Fruit fly (Drosophila melanogaster) whole organism, embryonic: ENCODE measurements around the gene alpha-Est8.

Source experiments
- C15 ChIP-seq: fragments of 200-800 bp; sonication (Bioruptor generic); IDR thresholded peaks from 3 replicates; pipeline ENCODE4 v1.3.6; 2022; ENCODE audit warnings: missing biosample characterization, missing genetic modification characterization
- CG12219 ChIP-seq: fragments of 200-800 bp; sonication (Bioruptor generic); optimal IDR thresholded peaks from 3 replicates; lab custom pipeline; 2018; ENCODE audit warnings: missing biosample characterization, mild to moderate bottlenecking, missing genetic modification characterization
- CG12942 ChIP-seq: fragments of 200-800 bp; sonication (Bioruptor generic); optimal IDR thresholded peaks from 3 replicates; lab custom pipeline; 2016; ENCODE audit warnings: missing biosample characterization, missing genetic modification characterization
- CG14710 ChIP-seq: fragments of 200-800 bp; sonication (Bioruptor generic); optimal IDR thresholded peaks from 3 replicates; lab custom pipeline; 2019; ENCODE audit warnings: missing biosample characterization, mild to moderate bottlenecking, missing genetic modification characterization, moderate library complexity
- CG15696 ChIP-seq: fragments of 200-800 bp; sonication (Bioruptor generic); optimal IDR thresholded peaks from 2 replicates; lab custom pipeline; 2019; ENCODE audit warnings: missing biosample characterization, mild to moderate bottlenecking, missing genetic modification characterization, moderate library complexity
- CG17186 ChIP-seq: fragments of 200-800 bp; sonication (Bioruptor generic); optimal IDR thresholded peaks from 3 replicates; lab custom pipeline; 2017; ENCODE audit warnings: missing biosample characterization, missing genetic modification reagents, missing genetic modification characterization
- CG17912 ChIP-seq: fragments of 200-800 bp; sonication (Bioruptor generic); optimal IDR thresholded peaks from 2 replicates; lab custom pipeline; 2018; ENCODE audit warnings: missing biosample characterization, mild to moderate bottlenecking, missing genetic modification characterization
- CG18011 ChIP-seq: fragments of 200-800 bp; sonication (Bioruptor generic); optimal IDR thresholded peaks from 2 replicates; lab custom pipeline; 2017; ENCODE audit warnings: missing biosample characterization, missing genetic modification characterization, mild to moderate bottlenecking, moderate library complexity, missing genotype
- CG1832 ChIP-seq: fragments of 200-800 bp; sonication (Bioruptor generic); optimal IDR thresholded peaks from 2 replicates; lab custom pipeline; 2017; ENCODE audit warnings: missing biosample characterization, mild to moderate bottlenecking, missing genetic modification characterization, inconsistent platforms
- CG18599 ChIP-seq: fragments of 200-800 bp; sonication (Bioruptor generic); optimal IDR thresholded peaks from 3 replicates; lab custom pipeline; 2017; ENCODE audit warnings: missing biosample characterization, missing genetic modification characterization, mild to moderate bottlenecking, moderate library complexity, missing genetic modification reagents
- CG2120 ChIP-seq: fragments of 200-800 bp; sonication (Bioruptor generic); optimal IDR thresholded peaks from 3 replicates; lab custom pipeline; 2016; ENCODE audit warnings: missing biosample characterization, missing genetic modification characterization
- CG34422 ChIP-seq: fragments of 200-800 bp; sonication (Bioruptor generic); IDR thresholded peaks from 3 replicates; pipeline ENCODE4 v1.3.6; 2022; ENCODE audit warnings: missing biosample characterization, missing genetic modification characterization
- CG43689 ChIP-seq: fragments of 200-800 bp; sonication (Bioruptor generic); IDR thresholded peaks from 2 replicates; pipeline ENCODE4 v1.3.6; 2022; ENCODE audit warnings: missing biosample characterization, missing genetic modification characterization
- CG4424 ChIP-seq: fragments of 200-800 bp; sonication (Bioruptor generic); optimal IDR thresholded peaks from 3 replicates; lab custom pipeline; 2016; ENCODE audit warnings: missing biosample characterization, missing genetic modification characterization
- CG4820 ChIP-seq: fragments of 200-800 bp; sonication (Bioruptor generic); optimal IDR thresholded peaks from 3 replicates; lab custom pipeline; 2016; ENCODE audit warnings: missing biosample characterization, missing genetic modification characterization
- CG5245 ChIP-seq: fragments of 200-800 bp; sonication (Bioruptor generic); optimal IDR thresholded peaks from 3 replicates; lab custom pipeline; 2016; ENCODE audit warnings: missing biosample characterization, missing genetic modification characterization
- CG5953 ChIP-seq: fragments of 200-800 bp; sonication (Bioruptor generic); IDR thresholded peaks from 2 replicates; pipeline ENCODE4 v1.3.6; 2022; ENCODE audit warnings: missing biosample characterization, missing genetic modification characterization
- CG7271 ChIP-seq: fragments of 200-800 bp; sonication (Bioruptor generic); optimal IDR thresholded peaks from 2 replicates; lab custom pipeline; 2018; ENCODE audit warnings: missing biosample characterization, mild to moderate bottlenecking, missing genetic modification characterization, moderate library complexity
- CG8281 ChIP-seq: fragments of 200-800 bp; sonication (Bioruptor generic); optimal IDR thresholded peaks from 2 replicates; lab custom pipeline; 2018; ENCODE audit warnings: missing biosample characterization, mild to moderate bottlenecking, missing genetic modification characterization, moderate library complexity
- Dbx ChIP-seq: fragments of 200-800 bp; sonication (Bioruptor generic); IDR thresholded peaks from 3 replicates; pipeline ENCODE4 v1.3.6; 2022; ENCODE audit warnings: missing biosample characterization, missing genetic modification characterization
- Dek ChIP-seq: fragments of 200-800 bp; sonication (Bioruptor generic); optimal IDR thresholded peaks from 3 replicates; lab custom pipeline; 2019; ENCODE audit warnings: missing biosample characterization, mild to moderate bottlenecking, missing genetic modification characterization, moderate library complexity
- E2f2 ChIP-seq: fragments of 200-800 bp; sonication (Bioruptor generic); IDR thresholded peaks from 2 replicates; pipeline ENCODE4 v1.3.6; 2022; ENCODE audit warnings: missing biosample characterization, missing genetic modification characterization
- Eip74EF ChIP-seq, 2 experiments: fragments of 200-800 bp in 1 of 2; fragments of >200 bp in 1 of 2; sonication (Bioruptor generic) in 1 of 2; optimal IDR thresholded peaks; 2 replicates each; lab custom pipeline; 2017 to 2019; ENCODE audit warnings: missing biosample characterization in 2 of 2, missing genetic modification characterization in 2 of 2, mild to moderate bottlenecking in 1 of 2, moderate library complexity in 1 of 2
- Lim3 ChIP-seq: fragments of 200-800 bp; sonication (Bioruptor generic); IDR thresholded peaks from 2 replicates; pipeline ENCODE4 v1.3.6; 2022; ENCODE audit warnings: missing biosample characterization, missing genetic modification characterization
- Nf-YA ChIP-seq: fragments of 200-800 bp; sonication (Bioruptor generic); IDR thresholded peaks from 2 replicates; pipeline ENCODE4 v1.3.6; 2022; ENCODE audit warnings: missing biosample characterization, missing genetic modification characterization
- Sox102F ChIP-seq: fragments of 200-800 bp; sonication (Bioruptor generic); optimal IDR thresholded peaks from 2 replicates; lab custom pipeline; 2018; ENCODE audit warnings: missing biosample characterization, mild to moderate bottlenecking, missing genetic modification characterization, moderate library complexity
- Usf ChIP-seq: fragments of 200-800 bp; sonication (Bioruptor generic); optimal IDR thresholded peaks from 2 replicates; lab custom pipeline; 2017; ENCODE audit warnings: missing genotype, missing biosample characterization, missing genetic modification characterization
- crc ChIP-seq: fragments of 200-800 bp; sonication (Bioruptor generic); optimal IDR thresholded peaks from 2 replicates; lab custom pipeline; 2016; ENCODE audit warnings: missing biosample characterization, missing genetic modification characterization
- dan ChIP-seq: fragments of 200-800 bp; sonication (Bioruptor generic); IDR thresholded peaks from 2 replicates; pipeline ENCODE4 v1.3.6; 2022; ENCODE audit warnings: missing biosample characterization, missing genetic modification characterization
- fd64A ChIP-seq: fragments of 200-800 bp; sonication (Bioruptor generic); optimal IDR thresholded peaks from 3 replicates; lab custom pipeline; 2018; ENCODE audit warnings: missing biosample characterization, mild to moderate bottlenecking, missing genetic modification characterization
- gfzf ChIP-seq: fragments of 200-800 bp; sonication (Bioruptor generic); optimal IDR thresholded peaks from 2 replicates; lab custom pipeline; 2016; ENCODE audit warnings: missing biosample characterization, mild to moderate bottlenecking, missing genetic modification characterization, moderate library complexity
- gsb-n ChIP-seq: fragments of 200-800 bp; sonication (Bioruptor generic); optimal IDR thresholded peaks from 3 replicates; lab custom pipeline; 2018; ENCODE audit warnings: missing biosample characterization, mild to moderate bottlenecking, missing genetic modification characterization
- hbn ChIP-seq: fragments of 200-800 bp; sonication (Bioruptor generic); IDR thresholded peaks from 2 replicates; pipeline ENCODE4 v1.3.6; 2022; ENCODE audit warnings: missing biosample characterization, missing genetic modification characterization; ENCODE audit not compliant: partially characterized antibody
- jumu ChIP-seq: fragments of 200-800 bp; sonication (Bioruptor generic); optimal IDR thresholded peaks from 3 replicates; lab custom pipeline; 2016; ENCODE audit warnings: missing biosample characterization, missing genetic modification characterization
- nerfin-2 ChIP-seq: fragments of 200-800 bp; sonication (Bioruptor generic); IDR thresholded peaks from 2 replicates; pipeline ENCODE4 v1.3.6; 2022; ENCODE audit warnings: missing biosample characterization, missing genetic modification characterization; ENCODE audit not compliant: partially characterized antibody
- p53 ChIP-seq: fragments of 200-800 bp; sonication (Bioruptor generic); optimal IDR thresholded peaks from 2 replicates; lab custom pipeline; 2016; ENCODE audit warnings: missing biosample characterization, missing genetic modification characterization
- peb ChIP-seq: fragments of 200-800 bp; sonication (Bioruptor generic); IDR thresholded peaks from 2 replicates; pipeline ENCODE4 v1.3.6; 2022; ENCODE audit warnings: missing biosample characterization, missing genetic modification characterization
- phol ChIP-seq: fragments of 200-800 bp; sonication (Bioruptor generic); optimal IDR thresholded peaks from 3 replicates; lab custom pipeline; 2018; ENCODE audit warnings: missing biosample characterization, mild to moderate bottlenecking, missing genetic modification characterization, moderate library complexity
- rib ChIP-seq: fragments of 200-800 bp; sonication (Bioruptor generic); IDR thresholded peaks from 2 replicates; pipeline ENCODE4 v1.3.6; 2022; ENCODE audit warnings: missing biosample characterization, missing genetic modification characterization
- row ChIP-seq: fragments of 200-800 bp; sonication (Bioruptor generic); IDR thresholded peaks from 3 replicates; pipeline ENCODE4 v1.3.6; 2022; ENCODE audit warnings: missing biosample characterization, missing genetic modification characterization
- sd ChIP-seq: fragments of 200-800 bp; sonication (Bioruptor generic); optimal IDR thresholded peaks from 3 replicates; lab custom pipeline; 2018; ENCODE audit warnings: missing biosample characterization, mild to moderate bottlenecking, missing genetic modification characterization, moderate library complexity
- sens ChIP-seq: fragments of 200-800 bp; sonication (Bioruptor generic); peaks from one replicate; lab custom pipeline; 2016; ENCODE audit warnings: missing biosample characterization, missing genetic modification characterization
- slou ChIP-seq: fragments of 200-800 bp; sonication (Bioruptor generic); optimal IDR thresholded peaks from 3 replicates; lab custom pipeline; 2016; ENCODE audit warnings: missing biosample characterization, missing genetic modification characterization
- sr ChIP-seq: fragments of 200-800 bp; sonication (Bioruptor generic); IDR thresholded peaks from 3 replicates; pipeline ENCODE4 v1.3.6; 2022; ENCODE audit warnings: missing biosample characterization, missing genetic modification characterization
- ssp ChIP-seq: fragments of 200-800 bp; sonication (Bioruptor generic); IDR thresholded peaks from 2 replicates; pipeline ENCODE4 v1.3.6; 2022; ENCODE audit warnings: missing biosample characterization, missing genetic modification characterization
- stwl ChIP-seq: fragments of 200-800 bp; sonication (Bioruptor generic); optimal IDR thresholded peaks from 3 replicates; lab custom pipeline; 2018; ENCODE audit warnings: missing biosample characterization, mild to moderate bottlenecking, missing genetic modification characterization, moderate library complexity
- tll ChIP-seq, 2 experiments: fragments of 200-800 bp in 1 of 2; fragments of >200 bp in 1 of 2; sonication (Bioruptor generic) in 1 of 2; optimal IDR thresholded peaks; 2 replicates each; lab custom pipeline; 2017 to 2019; ENCODE audit warnings: missing biosample characterization in 2 of 2, missing genetic modification characterization in 2 of 2, mild to moderate bottlenecking in 1 of 2, moderate library complexity in 1 of 2
- tup ChIP-seq: fragments of 200-800 bp; sonication (Bioruptor generic); optimal IDR thresholded peaks from 2 replicates; lab custom pipeline; 2016; ENCODE audit warnings: missing biosample characterization, mild to moderate bottlenecking, missing genetic modification characterization, moderate library complexity
- usp ChIP-seq: fragments of >200 bp; optimal IDR thresholded peaks from 2 replicates; lab custom pipeline; 2017; ENCODE audit warnings: missing biosample characterization, missing genetic modification characterization
- z ChIP-seq: fragments of 200-800 bp; sonication (Bioruptor generic); IDR thresholded peaks from 3 replicates; pipeline ENCODE4 v1.3.6; 2022; ENCODE audit warnings: missing biosample characterization, missing genetic modification characterization

alpha-Est8 gene

DNA sequence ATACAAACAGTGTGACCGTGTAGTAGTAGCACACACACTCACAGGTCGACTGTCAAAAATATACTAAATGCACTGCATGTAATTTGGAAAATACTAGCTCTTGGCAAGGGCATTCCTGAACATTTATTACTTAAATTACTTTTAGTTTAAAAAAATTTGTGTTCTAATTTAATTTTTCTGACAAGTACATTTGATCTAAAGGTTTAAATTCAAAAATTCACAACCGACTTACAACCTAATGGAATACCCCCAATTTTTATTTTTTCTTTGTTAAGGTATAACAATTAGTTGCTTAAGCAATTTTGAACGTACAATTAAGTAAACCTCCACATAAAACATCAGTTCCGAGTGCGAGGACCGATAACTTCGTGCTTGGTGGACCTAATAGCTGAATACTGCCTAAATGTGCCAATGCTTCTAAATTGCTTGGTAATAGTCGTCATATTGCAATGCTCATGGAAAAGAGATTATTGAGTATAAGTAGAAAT, 41.7 kb downstream of the alpha-Est8 start, which contains the start of gene CG1142 (continued):
- TF ChIP-seq C15 (GFP tag; lab: Robert Waterston, UW) (peak; percentile 98), sd (tag; lab: Kevin White, UChicago) (peak; percentile 93), nerfin-2 (no peak), rib (GFP tag; lab: Robert Waterston, UW) (peak; percentile 97), hbn (GFP tag; lab: Robert Waterston, UW) (no peak), stwl (peak; percentile 98), slou (peak; percentile 96), CG4424 (GFP tag; lab: Kevin White, UChicago) (peak; percentile 99), Nf-YA (GFP tag; lab: Robert Waterston, UW) (peak; percentile 98), dan (peak; percentile 76), CG14710 (peak; percentile 99), row (GFP tag; lab: Robert Waterston, UW) (peak; percentile 97), CG1832 (GFP tag; lab: Kevin White, UChicago) (no peak), sens (GFP tag; lab: Kevin White, UChicago) (peak; percentile 100), CG7271 (tag; lab: Kevin White, UChicago) (peak; percentile 100), p53 (peak; percentile 79), crc (GFP tag; lab: Kevin White, UChicago) (peak; percentile 80), CG34422 (peak; percentile 99), jumu (GFP tag; lab: Kevin White, UChicago) (peak; percentile 92), Eip74EF (GFP tag; optimal IDR thresholded peaks at IDR 0.05; lab: Kevin White, UChicago) (peak in 1 of 2 experiments; percentile 99), Lim3 (GFP tag; lab: Robert Waterston, UW) (peak; percentile 88), Dbx (GFP tag; lab: Robert Waterston, UW) (peak; percentile 98), gsb-n (tag; lab: Kevin White, UChicago) (peak; percentile 99), phol (peak; percentile 99), CG2120 (GFP tag; lab: Kevin White, UChicago) (peak; percentile 98), CG18011 (GFP tag; lab: Kevin White, UChicago) (peak; percentile 89), CG5245 (GFP tag; lab: Kevin White, UChicago) (peak; percentile 97), CG8281 (tag; lab: Kevin White, UChicago) (peak; percentile 93), Sox102F (GFP tag; lab: Kevin White, UChicago) (peak; percentile 99), Usf (GFP tag; lab: Kevin White, UChicago) (peak; percentile 96), peb (GFP tag; lab: Robert Waterston, UW) (peak; percentile 95), CG43689 (GFP tag; lab: Robert Waterston, UW) (peak; percentile 96), CG5953 (peak; percentile 98), sr (GFP tag; lab: Robert Waterston, UW) (peak; percentile 94), CG12942 (peak; percentile 97), usp (no peak), gfzf (GFP tag; lab: Kevin White, UChicago) (peak; percentile 72), CG15696 (tag; lab: Kevin White, UChicago) (peak; percentile 99), CG12219 (GFP tag; lab: Kevin White, UChicago) (peak; percentile 98), Dek (peak; percentile 99), tll (GFP tag; optimal IDR thresholded peaks at IDR 0.05; lab: Kevin White, UChicago) (peak in 1 of 2 experiments; percentile 86), z (peak; percentile 85), CG4820 (GFP tag; lab: Kevin White, UChicago) (peak; percentile 98), fd64A (peak; percentile 90), CG17912 (GFP tag; lab: Kevin White, UChicago) (peak; percentile 96), tup (peak; percentile 92), E2f2 (GFP tag; lab: Robert Waterston, UW) (peak; percentile 86), CG18599 (GFP tag; lab: Kevin White, UChicago) (peak; percentile 98), ssp (peak; percentile 93), CG17186 (GFP tag; lab: Kevin White, UChicago) (peak; percentile 88)
